Fruit fly (Drosophila melanogaster) whole organism, embryonic: ENCODE results near the gene CG7582.

Source experiments
- Abd-B ChIP-seq: fragments of 200-800 bp; sonication (Bioruptor generic); optimal IDR thresholded peaks from 2 replicates; lab custom pipeline; 2018; ENCODE audit warnings: missing biosample characterization, mild to moderate bottlenecking, missing genetic modification characterization, moderate library complexity
- Awh ChIP-seq: fragments of 200-800 bp; sonication (Bioruptor generic); IDR thresholded peaks from 2 replicates; pipeline ENCODE4, ENCODE4 v1.3.6; 2022; ENCODE audit warnings: missing biosample characterization, missing genetic modification characterization
- Bgb ChIP-seq: fragments of 200-800 bp; sonication (Bioruptor generic); IDR thresholded peaks from 2 replicates; pipeline ENCODE4 v1.3.6; 2022; ENCODE audit warnings: missing biosample characterization, missing genetic modification characterization; ENCODE audit not compliant: partially characterized antibody
- CG11247 ChIP-seq: fragments of 200-800 bp; sonication (Bioruptor generic); IDR thresholded peaks from 2 replicates; pipeline ENCODE4 v1.3.6; 2022; ENCODE audit warnings: missing biosample characterization, missing genetic modification characterization
- CG11398 ChIP-seq: fragments of 200-800 bp; sonication (Bioruptor generic); optimal IDR thresholded peaks from 2 replicates; lab custom pipeline; 2016; ENCODE audit warnings: missing biosample characterization, missing genetic modification characterization
- CG11723 ChIP-seq: fragments of 200-800 bp; sonication (Bioruptor generic); optimal IDR thresholded peaks from 2 replicates; lab custom pipeline; 2017; ENCODE audit warnings: missing biosample characterization, mild to moderate bottlenecking, missing genetic modification characterization
- CG12236 ChIP-seq: fragments of 200-800 bp; sonication (Bioruptor generic); optimal IDR thresholded peaks from 2 replicates; lab custom pipeline; 2016; ENCODE audit warnings: missing biosample characterization, missing genetic modification characterization
- CG12942 ChIP-seq: fragments of 200-800 bp; sonication (Bioruptor generic); optimal IDR thresholded peaks from 3 replicates; lab custom pipeline; 2016; ENCODE audit warnings: missing biosample characterization, missing genetic modification characterization
- CG13287 ChIP-seq: fragments of 200-800 bp; sonication (Bioruptor generic); IDR thresholded peaks from 2 replicates; pipeline ENCODE4 v1.3.6; 2022; ENCODE audit warnings: missing biosample characterization, missing genetic modification characterization; ENCODE audit not compliant: partially characterized antibody
- CG14710 ChIP-seq: fragments of 200-800 bp; sonication (Bioruptor generic); optimal IDR thresholded peaks from 3 replicates; lab custom pipeline; 2019; ENCODE audit warnings: missing biosample characterization, mild to moderate bottlenecking, missing genetic modification characterization, moderate library complexity
- CG15011 ChIP-seq: fragments of 200-800 bp; sonication (Bioruptor generic); optimal IDR thresholded peaks from 3 replicates; lab custom pipeline; 2018; ENCODE audit warnings: missing biosample characterization, mild to moderate bottlenecking, missing genetic modification characterization
- CG1602 ChIP-seq: fragments of 200-800 bp; sonication (Bioruptor generic); optimal IDR thresholded peaks from 3 replicates; lab custom pipeline; 2016; ENCODE audit warnings: missing biosample characterization, missing genetic modification characterization
- CG16815 ChIP-seq: fragments of 200-800 bp; sonication (Bioruptor generic); optimal IDR thresholded peaks from 3 replicates; lab custom pipeline; 2017; ENCODE audit warnings: missing biosample characterization, mild to moderate bottlenecking, missing genetic modification characterization
- CG18476 ChIP-seq: fragments of 200-800 bp; sonication (Bioruptor generic); optimal IDR thresholded peaks from 2 replicates; lab custom pipeline; 2016; ENCODE audit warnings: missing biosample characterization, mild to moderate bottlenecking, missing genetic modification characterization
- CG18599 ChIP-seq: fragments of 200-800 bp; sonication (Bioruptor generic); optimal IDR thresholded peaks from 3 replicates; lab custom pipeline; 2017; ENCODE audit warnings: missing biosample characterization, missing genetic modification characterization, mild to moderate bottlenecking, moderate library complexity, missing genetic modification reagents
- CG18619 ChIP-seq: fragments of 200-800 bp; sonication (Bioruptor generic); optimal IDR thresholded peaks from 3 replicates; lab custom pipeline; 2017; ENCODE audit warnings: missing biosample characterization, mild to moderate bottlenecking, missing genetic modification characterization
- CG2875 ChIP-seq: fragments of 200-800 bp; sonication (Bioruptor generic); optimal IDR thresholded peaks from 2 replicates; lab custom pipeline; 2017; ENCODE audit warnings: missing biosample characterization, mild to moderate bottlenecking, missing genetic modification characterization, missing genetic modification reagents
- CG4282 ChIP-seq: fragments of 200-800 bp; sonication (Bioruptor generic); optimal IDR thresholded peaks from 2 replicates; lab custom pipeline; 2016; ENCODE audit warnings: missing biosample characterization, missing genetic modification characterization
- CG5953 ChIP-seq: fragments of 200-800 bp; sonication (Bioruptor generic); IDR thresholded peaks from 2 replicates; pipeline ENCODE4 v1.3.6; 2022; ENCODE audit warnings: missing biosample characterization, missing genetic modification characterization
- CG6813 ChIP-seq: fragments of 200-800 bp; sonication (Bioruptor generic); optimal IDR thresholded peaks from 2 replicates; lab custom pipeline; 2017; ENCODE audit warnings: missing biosample characterization, missing genetic modification characterization, mild to moderate bottlenecking, moderate library complexity, missing genetic modification reagents
- CG7928 ChIP-seq: fragments of 200-800 bp; sonication (Bioruptor generic); optimal IDR thresholded peaks from 2 replicates; lab custom pipeline; 2017; ENCODE audit warnings: missing biosample characterization, mild to moderate bottlenecking, missing genetic modification characterization
- CG8388 ChIP-seq: fragments of 200-800 bp; sonication (Bioruptor generic); optimal IDR thresholded peaks from 2 replicates; lab custom pipeline; 2019; ENCODE audit warnings: missing biosample characterization, mild to moderate bottlenecking, missing genetic modification characterization, moderate library complexity
- CG9817 ChIP-seq: fragments of 200-800 bp; sonication (Bioruptor generic); optimal IDR thresholded peaks from 2 replicates; lab custom pipeline; 2018; ENCODE audit warnings: missing biosample characterization, mild to moderate bottlenecking, missing genetic modification characterization, moderate library complexity
- CG9876 ChIP-seq: fragments of 200-800 bp; sonication (Bioruptor generic); optimal IDR thresholded peaks from 2 replicates; lab custom pipeline; 2016; ENCODE audit warnings: missing biosample characterization, missing genetic modification characterization
- Dad ChIP-seq: fragments of 200-800 bp; sonication (Bioruptor generic); optimal IDR thresholded peaks from 3 replicates; lab custom pipeline; 2016; ENCODE audit warnings: missing biosample characterization, missing genetic modification characterization
- Gsc ChIP-seq: fragments of 200-800 bp; sonication (Bioruptor generic); IDR thresholded peaks from 2 replicates; pipeline ENCODE4 v1.3.6; 2022; ENCODE audit warnings: missing biosample characterization, missing genetic modification characterization
- HLH3B ChIP-seq: fragments of 200-800 bp; sonication (Bioruptor generic); IDR thresholded peaks from 2 replicates; pipeline ENCODE4 v1.3.6; 2022; ENCODE audit warnings: missing biosample characterization, missing genetic modification characterization
- Hand ChIP-seq: fragments of 200-800 bp; sonication (Bioruptor generic); optimal IDR thresholded peaks from 2 replicates; lab custom pipeline; 2017; ENCODE audit warnings: mild to moderate bottlenecking, missing biosample characterization, missing genetic modification reagents, missing genetic modification characterization
- Hr78 ChIP-seq, 2 experiments: fragments of 200-800 bp in 1 of 2; fragments of >200 bp in 1 of 2; sonication (Bioruptor generic) in 1 of 2; optimal IDR thresholded peaks; 2 replicates each; lab custom pipeline; 2017 to 2019; ENCODE audit warnings: missing biosample characterization in 2 of 2, missing genetic modification characterization in 2 of 2, mild to moderate bottlenecking in 1 of 2, moderate library complexity in 1 of 2
- Lhr ChIP-seq: fragments of 200-800 bp; sonication (Bioruptor generic); optimal IDR thresholded peaks from 3 replicates; lab custom pipeline; 2017; ENCODE audit warnings: mild to moderate bottlenecking, missing biosample characterization, missing genetic modification reagents, missing genetic modification characterization
- MTF-1 ChIP-seq: fragments of 200-800 bp; sonication (Bioruptor generic); optimal IDR thresholded peaks from 2 replicates; lab custom pipeline; 2018; ENCODE audit warnings: missing biosample characterization, mild to moderate bottlenecking, missing genetic modification characterization, borderline replicate concordance
- Med ChIP-seq: fragments of 200-800 bp; sonication (Bioruptor generic); peaks from one replicate; lab custom pipeline; 2016; ENCODE audit warnings: missing biosample characterization, missing genetic modification characterization, mild to moderate bottlenecking, inconsistent platforms, moderate library complexity
- Ptx1 ChIP-seq: fragments of 200-800 bp; sonication (Bioruptor generic); IDR thresholded peaks from 2 replicates; pipeline ENCODE4 v1.3.6; 2022; ENCODE audit warnings: missing biosample characterization, missing genetic modification characterization
- Scr ChIP-seq: fragments of 200-800 bp; sonication (Bioruptor generic); IDR thresholded peaks from 2 replicates; pipeline ENCODE4 v1.3.6; 2022; ENCODE audit warnings: missing biosample characterization, missing genetic modification characterization; ENCODE audit not compliant: partially characterized antibody
- Taf1 ChIP-seq: fragments of 200-800 bp; sonication (Bioruptor generic); IDR thresholded peaks from 2 replicates; pipeline ENCODE4 v1.3.6; 2022; ENCODE audit warnings: missing biosample characterization, missing genetic modification characterization
- Xbp1 ChIP-seq: fragments of 200-800 bp; sonication (Bioruptor generic); optimal IDR thresholded peaks from 3 replicates; lab custom pipeline; 2016; ENCODE audit warnings: missing biosample characterization, mild to moderate bottlenecking, missing genetic modification characterization
- cad ChIP-seq: fragments of >200 bp; optimal IDR thresholded peaks from 2 replicates; lab custom pipeline; 2017; ENCODE audit warnings: missing biosample characterization, missing genetic modification characterization
- chif ChIP-seq, 2 experiments: fragments of 200-800 bp; sonication (Bioruptor generic); optimal IDR thresholded peaks; 3 replicates each; lab custom pipeline; 2016; ENCODE audit warnings: missing biosample characterization in 2 of 2, missing genetic modification characterization in 2 of 2
- chn ChIP-seq: fragments of 200-800 bp; sonication (Bioruptor generic); optimal IDR thresholded peaks from 2 replicates; lab custom pipeline; 2016; ENCODE audit warnings: missing biosample characterization, missing genetic modification characterization
- crol ChIP-seq: fragments of 200-800 bp; sonication (Bioruptor generic); IDR thresholded peaks from 2 replicates; pipeline ENCODE4 v1.3.6; 2022; ENCODE audit warnings: missing biosample characterization, missing genetic modification characterization
- ewg ChIP-seq: fragments of 200-800 bp; sonication (Bioruptor generic); optimal IDR thresholded peaks from 3 replicates; lab custom pipeline; 2017; ENCODE audit warnings: mild to moderate bottlenecking, missing biosample characterization, missing genetic modification reagents, missing genetic modification characterization
- gce ChIP-seq: fragments of 200-800 bp; sonication (Bioruptor generic); IDR thresholded peaks from 3 replicates; pipeline ENCODE4 v1.3.6; 2022; ENCODE audit warnings: missing biosample characterization, missing genetic modification characterization
- lab ChIP-seq: fragments of 200-800 bp; sonication (Bioruptor generic); optimal IDR thresholded peaks from 3 replicates; lab custom pipeline; 2017; ENCODE audit warnings: missing biosample characterization, missing genetic modification characterization, mild to moderate bottlenecking, moderate library complexity, missing genetic modification reagents
- pita ChIP-seq: fragments of 200-800 bp; sonication (Bioruptor generic); optimal IDR thresholded peaks from 2 replicates; lab custom pipeline; 2017; ENCODE audit warnings: missing biosample characterization, mild to moderate bottlenecking, missing genetic modification characterization
- sens-2 ChIP-seq: fragments of 200-800 bp; sonication (Bioruptor generic); IDR thresholded peaks from 2 replicates; pipeline ENCODE4 v1.3.6; 2022; ENCODE audit warnings: missing biosample characterization, missing genetic modification characterization
- seq ChIP-seq: fragments of 200-800 bp; sonication (Bioruptor generic); IDR thresholded peaks from 2 replicates; pipeline ENCODE4 v1.3.6; 2022; ENCODE audit warnings: missing biosample characterization, missing genetic modification characterization
- sob ChIP-seq: fragments of 200-800 bp; sonication (Bioruptor generic); IDR thresholded peaks from 2 replicates; pipeline ENCODE4 v1.3.6; 2022; ENCODE audit warnings: missing biosample characterization, missing genetic modification characterization
- tgo ChIP-seq: fragments of 200-800 bp; sonication (Bioruptor generic); IDR thresholded peaks from 3 replicates; pipeline ENCODE4 v1.3.6; 2022; ENCODE audit warnings: missing biosample characterization, missing genetic modification characterization
- tx ChIP-seq: fragments of 200-800 bp; sonication (Bioruptor generic); optimal IDR thresholded peaks from 2 replicates; lab custom pipeline; 2016; ENCODE audit warnings: missing biosample characterization, missing genetic modification characterization

CG7582 gene

DNA sequence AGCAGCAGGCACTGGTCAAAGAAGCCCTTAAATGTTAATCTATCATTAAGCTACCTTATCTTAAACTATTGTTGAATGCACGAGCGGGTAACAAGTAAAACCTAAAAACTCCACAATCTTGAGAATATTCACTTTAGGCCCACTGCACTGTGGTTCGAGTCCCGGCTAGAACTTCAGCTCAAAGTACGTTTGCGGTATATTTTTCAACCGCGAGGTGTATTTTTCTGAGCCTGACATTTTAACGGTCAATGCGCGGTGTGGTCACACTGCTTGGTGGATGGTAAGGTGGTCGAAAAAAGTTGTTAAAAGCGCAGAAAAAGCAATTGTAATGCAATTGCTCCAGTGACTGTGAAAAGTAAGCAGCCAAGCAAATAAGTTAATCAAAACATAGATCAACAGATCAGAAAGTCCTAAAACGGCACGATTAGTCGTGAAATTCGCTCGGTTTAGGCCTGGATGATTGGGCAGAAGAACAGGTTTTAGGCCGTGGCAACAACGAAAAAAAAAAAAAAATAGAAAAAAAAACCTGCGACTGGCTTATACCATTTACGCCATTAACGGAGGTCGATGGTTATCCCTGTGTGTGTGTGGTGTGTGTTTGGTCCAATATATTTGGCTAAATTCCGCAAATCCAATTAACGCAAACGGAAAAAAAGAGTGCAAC is 43.6 kb upstream of the CG7582 start, which contains the start of gene Kul (continued):
- TF ChIP-seq Hr78 (GFP tag; optimal IDR thresholded peaks at IDR 0.05; lab: Kevin White, UChicago) (no peak), gce (GFP tag; lab: Robert Waterston, UW) (no peak), CG15011 (GFP tag; lab: Kevin White, UChicago) (no peak), Bgb (peak; percentile 26; the same call in 1 of the 2 replicates), CG11247 (GFP tag; lab: Robert Waterston, UW) (no peak), Xbp1 (no peak), seq (GFP tag; lab: Robert Waterston, UW) (no peak), CG18476 (GFP tag; lab: Kevin White, UChicago) (no peak), CG7928 (peak; percentile 2), crol (no peak), pita (GFP tag; lab: Kevin White, UChicago) (peak; percentile 50), ewg (GFP tag; lab: Kevin White, UChicago) (no peak), sob (GFP tag; lab: Robert Waterston, UW) (peak; percentile 44), lab (GFP tag; lab: Kevin White, UChicago) (no peak), CG14710 (tag; lab: Kevin White, UChicago) (peak; percentile 99), CG4282 (GFP tag; lab: Kevin White, UChicago) (peak; percentile 93), Scr (no peak; the same call in 1 of the 2 replicates), tx (GFP tag; lab: Kevin White, UChicago) (no peak), HLH3B (peak; percentile 32; the same call in 1 of the 2 replicates), CG5953 (no peak), Lhr (peak; percentile 50), CG1602 (GFP tag; lab: Kevin White, UChicago) (no peak), CG13287 (GFP tag; lab: Robert Waterston, UW) (peak; percentile 20; the same call in 1 of the 2 replicates), CG16815 (GFP tag; lab: Kevin White, UChicago) (no peak), Abd-B (GFP tag; lab: Kevin White, UChicago) (no peak), CG18599 (GFP tag; lab: Kevin White, UChicago) (no peak), Gsc (GFP tag; lab: Robert Waterston, UW) (no peak), Med (GFP tag; lab: Kevin White, UChicago) (peak; percentile 84), CG6813 (GFP tag; lab: Kevin White, UChicago) (no peak), tgo (GFP tag; lab: Robert Waterston, UW) (no peak), CG11398 (GFP tag; lab: Kevin White, UChicago) (peak; percentile 12), CG2875 (GFP tag; lab: Kevin White, UChicago) (no peak), CG9876 (GFP tag; lab: Kevin White, UChicago) (no peak), chn (GFP tag; lab: Kevin White, UChicago) (no peak), CG18619 (GFP tag; lab: Kevin White, UChicago) (peak; percentile 18), Awh (GFP tag; lab: Robert Waterston, UW) (no peak), CG11723 (GFP tag; lab: Kevin White, UChicago) (no peak), sens-2 (GFP tag; lab: Robert Waterston, UW) (no peak), CG12942 (GFP tag; lab: Kevin White, UChicago) (no peak), Dad (GFP tag; lab: Kevin White, UChicago) (no peak), Taf1 (GFP tag; lab: Robert Waterston, UW) (no peak), chif (GFP tag; optimal IDR thresholded peaks at IDR 0.05; lab: Kevin White, UChicago) (no peak), CG12236 (GFP tag; lab: Kevin White, UChicago) (no peak), CG9817 (tag; lab: Kevin White, UChicago) (no peak), Ptx1 (GFP tag; lab: Robert Waterston, UW) (peak; percentile 28; the same call in 1 of the 2 replicates), MTF-1 (no peak), CG8388 (GFP tag; lab: Kevin White, UChicago) (no peak), cad (GFP tag; lab: Kevin White, UChicago) (no peak), Hand (GFP tag; lab: Kevin White, UChicago) (no peak)
